Worm (Caenorhabditis elegans) whole organism, L1 larva: ENCODE results near the gene T23D5.8.

ENCODE experiments used
- C34B4.2 ChIP-seq: sonication (generic microtip); optimal IDR thresholded peaks from 2 replicates; lab custom pipeline; 2017; ENCODE audit warnings: mild to moderate bottlenecking, missing genetic modification characterization, missing compliant biosample characterization
- F16B12.6 ChIP-seq: fragments of 150-350 bp; optimal IDR thresholded peaks from 2 replicates; lab custom pipeline; 2014; ENCODE audit warnings: missing biosample characterization, missing genetic modification characterization
- Y116A8C.19 ChIP-seq: sonication (generic microtip); optimal IDR thresholded peaks from 2 replicates; lab custom pipeline; 2016; ENCODE audit warnings: missing compliant biosample characterization, missing genetic modification characterization, borderline replicate concordance
- aha-1 ChIP-seq: fragments of 150-350 bp; optimal IDR thresholded peaks from 2 replicates; lab custom pipeline; 2014; ENCODE audit warnings: missing biosample characterization, missing genetic modification characterization
- alr-1 ChIP-seq: fragments of 200-800 bp; sonication (Bioruptor generic); optimal IDR thresholded peaks from 2 replicates; lab custom pipeline; 2018; ENCODE audit warnings: borderline replicate concordance, mild to moderate bottlenecking, missing genetic modification characterization, missing compliant biosample characterization
- blmp-1 ChIP-seq: fragments of 150-350 bp; optimal IDR thresholded peaks from 2 replicates; lab custom pipeline; 2014; ENCODE audit warnings: missing biosample characterization, missing genetic modification characterization
- ceh-63 ChIP-seq: fragments of 200-800 bp; sonication (Bioruptor generic); optimal IDR thresholded peaks from 2 replicates; lab custom pipeline; 2018; ENCODE audit warnings: mild to moderate bottlenecking, missing genetic modification characterization, missing compliant biosample characterization
- ceh-8 ChIP-seq: fragments of 200-800 bp; sonication (Bioruptor generic); optimal IDR thresholded peaks from 2 replicates; lab custom pipeline; 2018; ENCODE audit warnings: mild to moderate bottlenecking, missing genetic modification characterization, moderate library complexity, missing compliant biosample characterization
- ceh-88 ChIP-seq: fragments of 200-800 bp; sonication (Bioruptor generic); IDR thresholded peaks from 2 replicates; pipeline ENCODE4 v1.3.6; 2022; ENCODE audit warnings: missing genetic modification characterization, missing compliant biosample characterization
- ceh-90 ChIP-seq: sonication (generic microtip); optimal IDR thresholded peaks from 2 replicates; lab custom pipeline; 2016; ENCODE audit warnings: missing genetic modification characterization, missing compliant biosample characterization
- efl-1 ChIP-seq, 4 experiments: fragments of 150-350 bp; optimal IDR thresholded peaks in 3 of 4; peaks in 1 of 4; 1 replicate in 1 of 4; 2 replicates in 3 of 4; lab custom pipeline; 2014; ENCODE audit warnings: missing biosample characterization in 2 of 4, missing genetic modification characterization in 2 of 4, missing genetic modification reagents in 2 of 4
- efl-3 ChIP-seq: fragments of 200-800 bp; sonication (Bioruptor generic); optimal IDR thresholded peaks from 2 replicates; lab custom pipeline; 2018; ENCODE audit warnings: mild to moderate bottlenecking, missing genetic modification characterization, missing compliant biosample characterization
- ets-5 ChIP-seq: fragments of 200-800 bp; sonication (Bioruptor generic); IDR thresholded peaks from 2 replicates; pipeline ENCODE4 v1.3.6; 2022; ENCODE audit warnings: missing genetic modification characterization, missing compliant biosample characterization
- fkh-10 ChIP-seq: sonication (generic microtip); optimal IDR thresholded peaks from 2 replicates; lab custom pipeline; 2017; ENCODE audit warnings: missing biosample characterization, missing genetic modification reagents, missing genetic modification characterization
- fkh-4 ChIP-seq: sonication (generic microtip); optimal IDR thresholded peaks from 2 replicates; lab custom pipeline; 2016; ENCODE audit warnings: missing compliant biosample characterization, missing genetic modification characterization, borderline replicate concordance
- fkh-8 ChIP-seq: sonication (generic microtip); optimal IDR thresholded peaks from 2 replicates; lab custom pipeline; 2016; ENCODE audit warnings: mild to moderate bottlenecking, missing genetic modification characterization, missing compliant biosample characterization
- fos-1 ChIP-seq: fragments of 150-350 bp; optimal IDR thresholded peaks from 2 replicates; lab custom pipeline; 2014; ENCODE audit warnings: missing biosample characterization, missing genetic modification characterization
- hlh-17 ChIP-seq: fragments of 200-800 bp; sonication (Bioruptor generic); optimal IDR thresholded peaks from 2 replicates; lab custom pipeline; 2018; ENCODE audit warnings: missing genetic modification characterization, mild to moderate bottlenecking, missing compliant biosample characterization, moderate library complexity, borderline replicate concordance
- hlh-4 ChIP-seq: sonication (generic microtip); optimal IDR thresholded peaks from 2 replicates; lab custom pipeline; 2016; ENCODE audit warnings: mild to moderate bottlenecking, missing genetic modification characterization, missing compliant biosample characterization
- hpl-2 ChIP-seq: fragments of 150-350 bp; optimal IDR thresholded peaks from 2 replicates; lab custom pipeline; 2014; ENCODE audit warnings: missing biosample characterization, missing genetic modification reagents, missing genetic modification characterization
- isw-1 ChIP-seq: fragments of 200-800 bp; sonication (Bioruptor generic); IDR thresholded peaks from 2 replicates; pipeline ENCODE4 v1.3.6; 2022; ENCODE audit warnings: missing genetic modification characterization, missing compliant biosample characterization
- lin-13 ChIP-seq: fragments of 150-350 bp; optimal IDR thresholded peaks from 2 replicates; lab custom pipeline; 2014; ENCODE audit warnings: missing biosample characterization, missing genetic modification reagents, missing genetic modification characterization
- lin-14 ChIP-seq: fragments of 200-800 bp; sonication (Bioruptor generic); optimal IDR thresholded peaks from 2 replicates; lab custom pipeline; 2018; ENCODE audit warnings: mild to moderate bottlenecking, missing genetic modification characterization, moderate library complexity, missing compliant biosample characterization
- lin-15B ChIP-seq: fragments of 150-350 bp; sonication (generic microtip); optimal IDR thresholded peaks from 3 replicates; lab custom pipeline; 2014; ENCODE audit warnings: missing biosample characterization, missing genetic modification characterization
- mdl-1 ChIP-seq, 2 experiments: fragments of 150-350 bp; optimal IDR thresholded peaks; 2 replicates each; lab custom pipeline; 2014 to 2017; ENCODE audit warnings: missing biosample characterization in 2 of 2, missing genetic modification characterization in 2 of 2, inconsistent platforms in 1 of 2
- nhr-237 ChIP-seq: fragments of 150-350 bp; optimal IDR thresholded peaks from 2 replicates; lab custom pipeline; 2014; ENCODE audit warnings: missing biosample characterization, missing genetic modification characterization
- nhr-28 ChIP-seq: fragments of 150-350 bp; optimal IDR thresholded peaks from 2 replicates; lab custom pipeline; 2014; ENCODE audit warnings: missing biosample characterization, missing genetic modification characterization
- nhr-47 ChIP-seq: sonication (generic microtip); optimal IDR thresholded peaks from 2 replicates; lab custom pipeline; 2016; ENCODE audit warnings: mild to moderate bottlenecking, missing genetic modification characterization, moderate library complexity, missing compliant biosample characterization
- nhr-76 ChIP-seq: sonication (generic microtip); optimal IDR thresholded peaks from 2 replicates; lab custom pipeline; 2017; ENCODE audit warnings: missing biosample characterization, missing genetic modification characterization
- nhr-77 ChIP-seq: fragments of 150-350 bp; optimal IDR thresholded peaks from 2 replicates; lab custom pipeline; 2014; ENCODE audit warnings: missing biosample characterization, missing genetic modification characterization
- nhr-84 ChIP-seq: sonication (generic microtip); optimal IDR thresholded peaks from 2 replicates; lab custom pipeline; 2017; ENCODE audit warnings: missing biosample characterization, missing genetic modification characterization
- nhr-85 ChIP-seq: sonication (generic microtip); peaks from one replicate; lab custom pipeline; 2016; ENCODE audit warnings: missing genetic modification characterization, inconsistent platforms, missing compliant biosample characterization
- nhr-90 ChIP-seq: sonication (generic microtip); optimal IDR thresholded peaks from 2 replicates; lab custom pipeline; 2016; ENCODE audit warnings: mild to moderate bottlenecking, missing genetic modification characterization, missing compliant biosample characterization; ENCODE audit not compliant: poor library complexity
- pqm-1 ChIP-seq: sonication (generic microtip); optimal IDR thresholded peaks from 3 replicates; lab custom pipeline; 2017; ENCODE audit warnings: missing biosample characterization, missing genetic modification characterization
- rnt-1 ChIP-seq: sonication (generic microtip); optimal IDR thresholded peaks from 2 replicates; lab custom pipeline; 2016; ENCODE audit warnings: mild to moderate bottlenecking, missing genetic modification characterization, moderate library complexity, missing compliant biosample characterization
- skn-1 ChIP-seq: fragments of 150-350 bp; optimal IDR thresholded peaks from 2 replicates; lab custom pipeline; 2014; ENCODE audit warnings: missing biosample characterization, missing genetic modification characterization
- sptf-1 ChIP-seq: fragments of 150-350 bp; optimal IDR thresholded peaks from 2 replicates; lab custom pipeline; 2014; ENCODE audit warnings: missing biosample characterization, missing genetic modification characterization
- unc-130 ChIP-seq: fragments of 150-350 bp; optimal IDR thresholded peaks from 2 replicates; lab custom pipeline; 2017; ENCODE audit warnings: missing biosample characterization, missing genetic modification characterization, inconsistent platforms
- unc-30 ChIP-seq: sonication (generic microtip); optimal IDR thresholded peaks from 2 replicates; lab custom pipeline; 2017; ENCODE audit warnings: missing biosample characterization, missing genetic modification characterization
- unc-98 ChIP-seq: fragments of 200-800 bp; sonication (Bioruptor generic); IDR thresholded peaks from 2 replicates; pipeline ENCODE4 v1.3.6; 2022; ENCODE audit warnings: missing genetic modification characterization, missing compliant biosample characterization
- vab-15 ChIP-seq: sonication (generic microtip); optimal IDR thresholded peaks from 2 replicates; lab custom pipeline; 2017; ENCODE audit warnings: missing genotype, mild to moderate bottlenecking, missing genetic modification characterization, missing compliant biosample characterization
- zip-4 ChIP-seq: fragments of 200-800 bp; sonication (Bioruptor generic); optimal IDR thresholded peaks from 2 replicates; lab custom pipeline; 2018; ENCODE audit warnings: mild to moderate bottlenecking, missing genetic modification characterization, moderate library complexity, missing compliant biosample characterization

T23D5.8 gene

ce11 chrV:15779128-15779729, 31.0 kb upstream of the T23D5.8 start, which contains the start of the genes nhr-285 and irld-52:
Gene nhr-285, minus strand, starts transcription at chrV:15779228.
Gene irld-52, plus strand, starts transcription at chrV:15779679.
- no peak for TF ChIP-seq sptf-1
- TF ChIP-seq pqm-1 (tag; lab: Kevin White, UChicago) = no peak
- TF ChIP-seq nhr-76 (tag; lab: Kevin White, UChicago) = no peak
- TF ChIP-seq hpl-2 (GFP tag; lab: Kevin White, UChicago) = no peak
- TF ChIP-seq nhr-28 (tag; lab: Kevin White, UChicago) = no peak
- no peak for TF ChIP-seq nhr-85
- TF ChIP-seq nhr-84 (tag; lab: Kevin White, UChicago) = no peak
- TF ChIP-seq skn-1 (tag; lab: Kevin White, UChicago) = no peak
- no peak for TF ChIP-seq nhr-237 (tag; lab: Kevin White, UChicago)
- no peak for TF ChIP-seq unc-130 (tag; lab: Kevin White, UChicago)
- no peak for TF ChIP-seq Y116A8C.19 (tag; lab: Kevin White, UChicago)
- no peak for TF ChIP-seq ceh-88 (GFP tag; lab: Robert Waterston, UW)
- TF ChIP-seq ceh-63 (GFP tag; lab: Kevin White, UChicago) = no peak
- no peak for TF ChIP-seq hlh-17 (GFP tag; lab: Kevin White, UChicago)
- TF ChIP-seq lin-13 = no peak

DNA sequence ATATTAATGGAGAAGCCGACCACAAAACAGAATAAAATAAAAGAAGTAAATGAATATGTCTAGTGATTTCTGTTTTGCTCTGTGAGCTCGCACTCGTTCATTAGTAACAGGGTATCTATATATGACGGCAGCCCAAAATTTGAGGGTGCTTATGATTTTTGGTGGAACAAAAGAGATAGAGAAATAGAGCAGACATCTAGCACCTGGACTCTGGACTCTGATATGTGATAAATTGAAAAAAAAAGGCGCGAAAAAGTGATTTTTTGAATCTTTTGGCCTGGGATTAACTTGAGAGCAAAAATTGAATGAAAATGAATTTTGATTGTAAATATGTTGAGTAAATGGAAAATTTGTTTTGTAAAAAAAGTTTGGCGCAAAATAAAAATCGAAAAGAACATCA, 28.4 kb upstream of the T23D5.8 start, which contains the start of gene nhr-283:
TSS of gene nhr-283 (minus strand) at position 101 of the 400 bp plus-strand sequence.
- TF ChIP-seq zip-4 (GFP tag; lab: Kevin White, UChicago) (no peak), efl-3 (GFP tag; lab: Kevin White, UChicago) (no peak), mdl-1 (tag; optimal IDR thresholded peaks at IDR 0.05; lab: Kevin White, UChicago) (no peak), ceh-8 (GFP tag; lab: Kevin White, UChicago) (no peak), fkh-8 (tag; lab: Kevin White, UChicago) (peak; percentile 24), nhr-237 (tag; lab: Kevin White, UChicago) (no peak), unc-30 (tag; lab: Kevin White, UChicago) (no peak), fos-1 (tag; lab: Kevin White, UChicago) (no peak), ets-5 (GFP tag; lab: Robert Waterston, UW) (no peak)

- TF ChIP-seq blmp-1 (tag; lab: Kevin White, UChicago) (peak; percentile 18), nhr-77 (tag; lab: Kevin White, UChicago) (no peak), fkh-8 (tag; lab: Kevin White, UChicago) (peak; percentile 14), unc-98 (no peak), lin-14 (GFP tag; lab: Kevin White, UChicago) (peak; percentile 10), vab-15 (tag; lab: Kevin White, UChicago) (no peak), aha-1 (tag; lab: Kevin White, UChicago) (no peak), C34B4.2 (no peak), efl-1 (optimal IDR thresholded peaks at IDR 0.05; lab: Kevin White, UChicago) (no peak), efl-1 (GFP tag; optimal IDR thresholded peaks at IDR 0.05 in 1 of 2; lab: Kevin White, UChicago) (peak in 1 of 2 experiments; percentile 78), Y116A8C.19 (tag; lab: Kevin White, UChicago) (no peak), fkh-4 (tag; lab: Kevin White, UChicago) (no peak)
These were observed 25.7 kb upstream of the T23D5.8 start for ce11 chrV:15773941-15774340.

DNA sequence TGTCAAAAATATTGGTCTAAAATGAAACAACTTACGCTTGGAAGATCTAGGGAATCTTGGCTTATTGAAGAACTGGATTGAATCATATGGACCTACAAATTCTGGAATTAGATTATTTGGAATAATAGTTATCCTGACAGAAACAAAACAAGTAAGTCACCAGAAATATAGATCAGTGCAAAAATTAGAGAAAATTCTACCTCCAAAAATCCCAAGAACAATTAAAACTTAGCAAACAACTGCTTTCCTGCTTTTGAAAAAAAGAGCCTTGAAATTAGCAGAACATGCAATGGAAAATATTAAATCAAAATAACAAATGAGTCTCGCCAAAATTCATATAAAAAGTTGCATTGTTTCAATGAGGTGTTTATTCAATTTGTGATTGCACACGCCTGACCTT, 24.9 kb upstream of the T23D5.8 start, which contains the start of gene nhr-60:
TSS of gene nhr-60 (minus strand) at position 101 of the 400 bp plus-strand sequence.
- TF ChIP-seq hlh-4 (tag; lab: Kevin White, UChicago) (no peak), isw-1 (GFP tag; lab: Robert Waterston, UW) (no peak), F16B12.6 (tag; lab: Kevin White, UChicago) (no peak), nhr-90 (no peak), fkh-10 (no peak), nhr-47 (tag; lab: Kevin White, UChicago) (no peak), lin-15B (tag; lab: Kevin White, UChicago) (no peak), fos-1 (tag; lab: Kevin White, UChicago) (no peak), ceh-90 (tag; lab: Kevin White, UChicago) (no peak), ceh-88 (GFP tag; lab: Robert Waterston, UW) (no peak), unc-98 (no peak), rnt-1 (tag; lab: Kevin White, UChicago) (no peak), unc-130 (tag; lab: Kevin White, UChicago) (no peak), alr-1 (tag; lab: Kevin White, UChicago) (no peak)
